Worm (Caenorhabditis elegans) whole organism, L1 larva: ENCODE data around the gene C54C6.4.

Experiments
- C04F5.9 ChIP-seq: sonication (generic microtip); optimal IDR thresholded peaks from 2 replicates; lab custom pipeline; 2016; ENCODE audit warnings: missing genetic modification characterization, missing compliant biosample characterization
- F16B12.6 ChIP-seq: fragments of 150-350 bp; optimal IDR thresholded peaks from 2 replicates; lab custom pipeline; 2014; ENCODE audit warnings: missing biosample characterization, missing genetic modification characterization
- aha-1 ChIP-seq: fragments of 150-350 bp; optimal IDR thresholded peaks from 2 replicates; lab custom pipeline; 2014; ENCODE audit warnings: missing biosample characterization, missing genetic modification characterization
- alr-1 ChIP-seq: fragments of 200-800 bp; sonication (Bioruptor generic); optimal IDR thresholded peaks from 2 replicates; lab custom pipeline; 2018; ENCODE audit warnings: borderline replicate concordance, mild to moderate bottlenecking, missing genetic modification characterization, missing compliant biosample characterization
- aly-2 ChIP-seq: fragments of 150-350 bp; optimal IDR thresholded peaks from 2 replicates; lab custom pipeline; 2014; ENCODE audit warnings: missing biosample characterization, missing genetic modification characterization
- ama-1 ChIP-seq: fragments of 150-350 bp; optimal IDR thresholded peaks from 2 replicates; lab custom pipeline; 2014
- blmp-1 ChIP-seq: fragments of 150-350 bp; optimal IDR thresholded peaks from 2 replicates; lab custom pipeline; 2014; ENCODE audit warnings: missing biosample characterization, missing genetic modification characterization
- ceh-63 ChIP-seq: fragments of 200-800 bp; sonication (Bioruptor generic); optimal IDR thresholded peaks from 2 replicates; lab custom pipeline; 2018; ENCODE audit warnings: mild to moderate bottlenecking, missing genetic modification characterization, missing compliant biosample characterization
- ceh-82 ChIP-seq, 3 experiments: fragments of 150-350 bp in 1 of 3; sonication (generic microtip) in 2 of 3; optimal IDR thresholded peaks; 2 replicates each; lab custom pipeline; 2014 to 2017; ENCODE audit warnings: missing biosample characterization in 3 of 3, missing genetic modification characterization in 3 of 3
- ceh-88 ChIP-seq: fragments of 200-800 bp; sonication (Bioruptor generic); IDR thresholded peaks from 2 replicates; pipeline ENCODE4 v1.3.6; 2022; ENCODE audit warnings: missing genetic modification characterization, missing compliant biosample characterization
- ceh-90 ChIP-seq: sonication (generic microtip); optimal IDR thresholded peaks from 2 replicates; lab custom pipeline; 2016; ENCODE audit warnings: missing genetic modification characterization, missing compliant biosample characterization
- efl-1 ChIP-seq, 4 experiments: fragments of 150-350 bp; optimal IDR thresholded peaks in 3 of 4; peaks in 1 of 4; 1 replicate in 1 of 4; 2 replicates in 3 of 4; lab custom pipeline; 2014; ENCODE audit warnings: missing biosample characterization in 2 of 4, missing genetic modification characterization in 2 of 4, missing genetic modification reagents in 2 of 4
- elt-2 ChIP-seq: sonication (generic microtip); optimal IDR thresholded peaks from 2 replicates; lab custom pipeline; 2016; ENCODE audit warnings: missing genetic modification characterization, mild to moderate bottlenecking, inconsistent platforms, missing compliant biosample characterization, missing genetic modification reagents
- elt-3 ChIP-seq, 6 experiments: fragments of 150-350 bp in 1 of 6; sonication (generic microtip); optimal IDR thresholded peaks; 2 replicates each; lab custom pipeline; 2017 to 2018; ENCODE audit warnings: missing biosample characterization in 6 of 6, missing genetic modification characterization in 6 of 6, inconsistent platforms in 1 of 6
- ets-5 ChIP-seq: fragments of 200-800 bp; sonication (Bioruptor generic); IDR thresholded peaks from 2 replicates; pipeline ENCODE4 v1.3.6; 2022; ENCODE audit warnings: missing genetic modification characterization, missing compliant biosample characterization
- grh-1 ChIP-seq: fragments of 200-800 bp; sonication (Bioruptor generic); IDR thresholded peaks from 2 replicates; pipeline ENCODE4 v1.3.6; 2022; ENCODE audit warnings: missing genetic modification reagents, missing genetic modification characterization, missing compliant biosample characterization
- hlh-17 ChIP-seq: fragments of 200-800 bp; sonication (Bioruptor generic); optimal IDR thresholded peaks from 2 replicates; lab custom pipeline; 2018; ENCODE audit warnings: missing genetic modification characterization, mild to moderate bottlenecking, missing compliant biosample characterization, moderate library complexity, borderline replicate concordance
- hlh-4 ChIP-seq: sonication (generic microtip); optimal IDR thresholded peaks from 2 replicates; lab custom pipeline; 2016; ENCODE audit warnings: mild to moderate bottlenecking, missing genetic modification characterization, missing compliant biosample characterization
- isw-1 ChIP-seq: fragments of 200-800 bp; sonication (Bioruptor generic); IDR thresholded peaks from 2 replicates; pipeline ENCODE4 v1.3.6; 2022; ENCODE audit warnings: missing genetic modification characterization, missing compliant biosample characterization
- jun-1 ChIP-seq: fragments of 150-350 bp; optimal IDR thresholded peaks from 2 replicates; lab custom pipeline; 2014; ENCODE audit warnings: missing biosample characterization, missing genetic modification reagents, missing genetic modification characterization
- lin-35 ChIP-seq, 2 experiments: fragments of 150-350 bp; optimal IDR thresholded peaks; 2 replicates each; lab custom pipeline; 2014; ENCODE audit warnings: missing biosample characterization in 2 of 2, missing genetic modification characterization in 2 of 2, missing genetic modification reagents in 2 of 2
- mdl-1 ChIP-seq, 2 experiments: fragments of 150-350 bp; optimal IDR thresholded peaks; 2 replicates each; lab custom pipeline; 2014 to 2017; ENCODE audit warnings: missing biosample characterization in 2 of 2, missing genetic modification characterization in 2 of 2, inconsistent platforms in 1 of 2
- mep-1 ChIP-seq: fragments of 150-350 bp; optimal IDR thresholded peaks from 2 replicates; lab custom pipeline; 2014; ENCODE audit warnings: missing biosample characterization, missing genetic modification characterization
- nhr-11 ChIP-seq: fragments of 150-350 bp; optimal IDR thresholded peaks from 2 replicates; lab custom pipeline; 2014; ENCODE audit warnings: missing biosample characterization, missing genetic modification characterization
- nhr-12 ChIP-seq: sonication (generic microtip); optimal IDR thresholded peaks from 2 replicates; lab custom pipeline; 2017; ENCODE audit warnings: missing biosample characterization, missing genetic modification characterization
- nhr-19 ChIP-seq: fragments of 200-800 bp; sonication (Bioruptor generic); conservative IDR thresholded peaks from 2 replicates; pipeline ENCODE4 v1.3.6; 2022; ENCODE audit warnings: missing genetic modification characterization, missing compliant biosample characterization
- nhr-77 ChIP-seq: fragments of 150-350 bp; optimal IDR thresholded peaks from 2 replicates; lab custom pipeline; 2014; ENCODE audit warnings: missing biosample characterization, missing genetic modification characterization
- nhr-84 ChIP-seq: sonication (generic microtip); optimal IDR thresholded peaks from 2 replicates; lab custom pipeline; 2017; ENCODE audit warnings: missing biosample characterization, missing genetic modification characterization
- nhr-85 ChIP-seq: sonication (generic microtip); peaks from one replicate; lab custom pipeline; 2016; ENCODE audit warnings: missing genetic modification characterization, inconsistent platforms, missing compliant biosample characterization
- nhr-90 ChIP-seq: sonication (generic microtip); optimal IDR thresholded peaks from 2 replicates; lab custom pipeline; 2016; ENCODE audit warnings: mild to moderate bottlenecking, missing genetic modification characterization, missing compliant biosample characterization; ENCODE audit not compliant: poor library complexity
- pqm-1 ChIP-seq: sonication (generic microtip); optimal IDR thresholded peaks from 3 replicates; lab custom pipeline; 2017; ENCODE audit warnings: missing biosample characterization, missing genetic modification characterization
- rnt-1 ChIP-seq: sonication (generic microtip); optimal IDR thresholded peaks from 2 replicates; lab custom pipeline; 2016; ENCODE audit warnings: mild to moderate bottlenecking, missing genetic modification characterization, moderate library complexity, missing compliant biosample characterization
- skn-1 ChIP-seq: fragments of 150-350 bp; optimal IDR thresholded peaks from 2 replicates; lab custom pipeline; 2014; ENCODE audit warnings: missing biosample characterization, missing genetic modification characterization
- snpc-4 ChIP-seq: fragments of 150-350 bp; optimal IDR thresholded peaks from 2 replicates; lab custom pipeline; 2014; ENCODE audit warnings: missing biosample characterization, missing genetic modification characterization
- snu-23 ChIP-seq: sonication (generic microtip); optimal IDR thresholded peaks from 2 replicates; lab custom pipeline; 2016; ENCODE audit warnings: missing genetic modification characterization, missing compliant biosample characterization
- sptf-1 ChIP-seq: fragments of 150-350 bp; optimal IDR thresholded peaks from 2 replicates; lab custom pipeline; 2014; ENCODE audit warnings: missing biosample characterization, missing genetic modification characterization
- sup-37 ChIP-seq: fragments of 200-800 bp; sonication (Bioruptor generic); optimal IDR thresholded peaks from 2 replicates; lab custom pipeline; 2018; ENCODE audit warnings: mild to moderate bottlenecking, missing genetic modification characterization, missing compliant biosample characterization
- tlp-1 ChIP-seq: fragments of 150-350 bp; optimal IDR thresholded peaks from 2 replicates; lab custom pipeline; 2014; ENCODE audit warnings: missing biosample characterization, missing genetic modification characterization
- unc-130 ChIP-seq: fragments of 150-350 bp; optimal IDR thresholded peaks from 2 replicates; lab custom pipeline; 2017; ENCODE audit warnings: missing biosample characterization, missing genetic modification characterization, inconsistent platforms
- unc-30 ChIP-seq: sonication (generic microtip); optimal IDR thresholded peaks from 2 replicates; lab custom pipeline; 2017; ENCODE audit warnings: missing biosample characterization, missing genetic modification characterization
- unc-98 ChIP-seq: fragments of 200-800 bp; sonication (Bioruptor generic); IDR thresholded peaks from 2 replicates; pipeline ENCODE4 v1.3.6; 2022; ENCODE audit warnings: missing genetic modification characterization, missing compliant biosample characterization
- vab-15 ChIP-seq: sonication (generic microtip); optimal IDR thresholded peaks from 2 replicates; lab custom pipeline; 2017; ENCODE audit warnings: missing genotype, mild to moderate bottlenecking, missing genetic modification characterization, missing compliant biosample characterization
- zag-1 ChIP-seq: fragments of 150-350 bp; optimal IDR thresholded peaks from 2 replicates; lab custom pipeline; 2014; ENCODE audit warnings: missing biosample characterization, missing genetic modification characterization

Gene C54C6.4

ce11 chrIII:3523363-3523762 is 30.1 kb upstream of the C54C6.4 start:
- TF ChIP-seq efl-1 (optimal IDR thresholded peaks at IDR 0.05; lab: Kevin White, UChicago) = no peak
- peak in 1 of 2 experiments; percentile 49 for TF ChIP-seq efl-1 (GFP tag; optimal IDR thresholded peaks at IDR 0.05 in 1 of 2; lab: Kevin White, UChicago)
- TF ChIP-seq unc-98 (GFP tag; lab: Robert Waterston, UW) = no peak
- TF ChIP-seq aly-2 (tag; lab: Kevin White, UChicago) = no peak

- no peak for TF ChIP-seq unc-98 (GFP tag; lab: Robert Waterston, UW)
- no peak for TF ChIP-seq unc-130 (tag; lab: Kevin White, UChicago)
- no peak for TF ChIP-seq mdl-1 (tag; optimal IDR thresholded peaks at IDR 0.05; lab: Kevin White, UChicago)
- no peak for TF ChIP-seq rnt-1 (tag; lab: Kevin White, UChicago)
- TF ChIP-seq nhr-11 = no peak
- TF ChIP-seq aha-1 (tag; lab: Kevin White, UChicago) = no peak
- no peak for TF ChIP-seq ama-1 (lab: Kevin White, UChicago)
- TF ChIP-seq ceh-63 (GFP tag; lab: Kevin White, UChicago) = no peak
- no peak for TF ChIP-seq nhr-85
- TF ChIP-seq sup-37 (GFP tag; lab: Kevin White, UChicago) = no peak
- TF ChIP-seq nhr-84 (tag; lab: Kevin White, UChicago) = no peak
- no peak for TF ChIP-seq nhr-12 (tag; lab: Kevin White, UChicago)
- no peak for TF ChIP-seq elt-3 (tag; optimal IDR thresholded peaks at IDR 0.05; lab: Kevin White, UChicago)
Measured at ce11 chrIII:3528342-3528741, 25.1 kb upstream of the C54C6.4 start, which contains the start of gene rpl-37. rpl-37 (plus strand) TSS chrIII:3528642.

- TF ChIP-seq elt-2 (tag; lab: Kevin White, UChicago) = peak; percentile 12
- peak; percentile 38 for TF ChIP-seq nhr-85
- no peak for TF ChIP-seq ceh-63 (GFP tag; lab: Kevin White, UChicago)
- TF ChIP-seq efl-1 (optimal IDR thresholded peaks at IDR 0.05; lab: Kevin White, UChicago) = no peak
- peak in 1 of 2 experiments; percentile 65 for TF ChIP-seq efl-1 (GFP tag; optimal IDR thresholded peaks at IDR 0.05 in 1 of 2; lab: Kevin White, UChicago)
Measured at ce11 chrIII:3529744-3530208, 23.7 kb upstream of the C54C6.4 start, which contains the start of gene pitp-1. pitp-1 (minus strand) TSS chrIII:3529794.

ce11 chrIII:3532035-3532434 is 21.4 kb upstream of the C54C6.4 start:
- TF ChIP-seq grh-1 (GFP tag; lab: Robert Waterston, UW) (no peak), ceh-63 (GFP tag; lab: Kevin White, UChicago) (no peak), unc-98 (GFP tag; lab: Robert Waterston, UW) (no peak), aly-2 (tag; lab: Kevin White, UChicago) (no peak), F16B12.6 (peak; percentile 18), blmp-1 (tag; lab: Kevin White, UChicago) (peak; percentile 52), rnt-1 (tag; lab: Kevin White, UChicago) (no peak), jun-1 (tag; lab: Kevin White, UChicago) (peak; percentile 43), pqm-1 (no peak), hlh-4 (tag; lab: Kevin White, UChicago) (no peak), ets-5 (no peak), elt-2 (tag; lab: Kevin White, UChicago) (no peak), ceh-82 (tag; optimal IDR thresholded peaks at IDR 0.05; lab: Kevin White, UChicago) (peak; percentile 54 to 84 (median 59)), ceh-90 (tag; lab: Kevin White, UChicago) (no peak), elt-3 (tag; optimal IDR thresholded peaks at IDR 0.05; lab: Kevin White, UChicago) (no peak), tlp-1 (tag; lab: Kevin White, UChicago) (no peak), efl-1 (optimal IDR thresholded peaks at IDR 0.05; lab: Kevin White, UChicago) (peak; percentile 60 to 76), efl-1 (GFP tag; optimal IDR thresholded peaks at IDR 0.05 in 1 of 2; lab: Kevin White, UChicago) (peak; percentile 12 to 78), nhr-19 (GFP tag; lab: Robert Waterston, UW) (no peak; the same call in 1 of the 2 replicates), nhr-77 (tag; lab: Kevin White, UChicago) (no peak), snu-23 (GFP tag; lab: Kevin White, UChicago) (peak; percentile 76), vab-15 (tag; lab: Kevin White, UChicago) (no peak), isw-1 (GFP tag; lab: Robert Waterston, UW) (peak; percentile 39; the same call in 1 of the 2 replicates), unc-30 (tag; lab: Kevin White, UChicago) (no peak), C04F5.9 (tag; lab: Kevin White, UChicago) (no peak), sptf-1 (no peak), ceh-88 (no peak; the same call in 1 of the 2 replicates), sup-37 (GFP tag; lab: Kevin White, UChicago) (no peak), hlh-17 (GFP tag; lab: Kevin White, UChicago) (no peak), nhr-90 (tag; lab: Kevin White, UChicago) (no peak), nhr-11 (no peak), aha-1 (tag; lab: Kevin White, UChicago) (no peak), alr-1 (tag; lab: Kevin White, UChicago) (no peak), lin-35 (GFP tag; optimal IDR thresholded peaks at IDR 0.05; lab: Kevin White, UChicago) (peak; percentile 62 to 68), ama-1 (lab: Kevin White, UChicago) (peak; percentile 18), skn-1 (tag; lab: Kevin White, UChicago) (no peak), unc-130 (tag; lab: Kevin White, UChicago) (no peak), mep-1 (peak; percentile 82), zag-1 (tag; lab: Kevin White, UChicago) (peak; percentile 15), snpc-4 (tag; lab: Kevin White, UChicago) (no peak)
